Fruit fly (Drosophila melanogaster) whole organism, larva: ENCODE measurements around the gene rictor.

Experiments
- noc ChIP-seq: fragments of 200-800 bp; sonication (Bioruptor generic); optimal IDR thresholded peaks from 3 replicates; lab custom pipeline; 2019; ENCODE audit warnings: missing biosample characterization, mild to moderate bottlenecking, missing genetic modification characterization, moderate library complexity

Gene rictor

DNA sequence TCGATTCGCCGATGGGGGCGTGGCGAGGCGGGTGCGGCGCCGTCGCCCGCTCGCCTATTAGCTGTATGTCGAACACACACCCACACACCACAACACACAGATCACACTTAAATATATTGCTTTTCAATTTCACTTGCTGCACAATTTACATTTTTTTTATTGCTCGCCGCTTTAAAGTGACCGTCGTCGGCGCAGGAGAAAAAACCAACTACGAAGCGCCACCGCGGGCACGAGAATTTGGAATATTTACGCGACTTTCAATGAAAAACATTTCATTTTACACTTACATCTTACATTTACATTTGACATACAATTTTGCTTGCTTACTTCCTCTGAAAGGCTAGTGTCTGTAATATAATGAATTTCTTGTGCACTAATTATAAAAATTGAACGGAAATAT, at the start of gene rictor:
Gene rictor, minus strand, starts transcription at position 170 of the 400 bp plus-strand sequence.
- TF ChIP-seq noc: no peak

- no peak for TF ChIP-seq noc
Measured at dm6 chrX:19309648-19310047, 48.6 kb upstream of the rictor start.

dm6 chrX:19307810-19308456, 46.9 kb upstream of the rictor start, which contains the start of gene CG8051:
CG8051 (minus strand) TSS chrX:19307925.
- peak; percentile 67 for TF ChIP-seq noc

dm6 chrX:19306531-19306930, 45.5 kb upstream of the rictor start:
- peak; percentile 52 for TF ChIP-seq noc

dm6 chrX:19305172-19305571, 44.1 kb upstream of the rictor start:
- no peak for TF ChIP-seq noc

DNA sequence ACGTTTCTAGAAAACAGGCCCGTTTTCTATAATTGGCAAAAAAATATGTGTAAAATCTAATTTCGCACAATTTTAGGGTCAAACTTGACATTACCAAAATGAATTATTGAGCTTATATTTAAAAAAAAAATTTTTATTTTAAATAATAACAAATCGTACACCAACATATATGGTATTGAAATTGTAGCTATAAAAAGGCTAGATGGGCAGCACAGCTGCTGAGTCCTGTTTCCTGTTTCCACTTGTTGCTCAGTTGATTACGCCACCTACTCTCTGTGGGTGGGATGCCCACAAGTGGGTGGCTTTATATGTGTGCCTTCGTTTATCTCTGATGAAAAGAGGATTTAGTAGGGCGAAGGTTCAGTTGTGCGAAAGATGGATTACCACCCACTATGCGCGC, 38.3 kb upstream of the rictor start:
- no peak for TF ChIP-seq noc

DNA sequence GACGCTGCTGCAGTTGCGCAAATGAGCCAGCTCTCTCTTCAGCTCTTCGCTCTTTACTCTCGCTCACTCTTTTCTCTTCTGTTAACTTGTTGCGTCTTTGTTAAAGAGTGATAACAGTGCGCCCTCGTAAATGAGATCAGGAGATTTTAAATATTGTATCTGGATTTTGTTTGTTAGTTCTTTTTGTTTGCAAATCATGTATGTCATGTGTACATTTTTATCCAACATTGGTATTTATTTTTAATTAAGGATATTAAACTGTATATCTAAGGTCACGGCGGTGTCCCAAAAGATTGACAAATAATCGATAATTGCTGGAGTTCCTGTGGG, 37.7 kb upstream of the rictor start:
- no peak for TF ChIP-seq noc

DNA sequence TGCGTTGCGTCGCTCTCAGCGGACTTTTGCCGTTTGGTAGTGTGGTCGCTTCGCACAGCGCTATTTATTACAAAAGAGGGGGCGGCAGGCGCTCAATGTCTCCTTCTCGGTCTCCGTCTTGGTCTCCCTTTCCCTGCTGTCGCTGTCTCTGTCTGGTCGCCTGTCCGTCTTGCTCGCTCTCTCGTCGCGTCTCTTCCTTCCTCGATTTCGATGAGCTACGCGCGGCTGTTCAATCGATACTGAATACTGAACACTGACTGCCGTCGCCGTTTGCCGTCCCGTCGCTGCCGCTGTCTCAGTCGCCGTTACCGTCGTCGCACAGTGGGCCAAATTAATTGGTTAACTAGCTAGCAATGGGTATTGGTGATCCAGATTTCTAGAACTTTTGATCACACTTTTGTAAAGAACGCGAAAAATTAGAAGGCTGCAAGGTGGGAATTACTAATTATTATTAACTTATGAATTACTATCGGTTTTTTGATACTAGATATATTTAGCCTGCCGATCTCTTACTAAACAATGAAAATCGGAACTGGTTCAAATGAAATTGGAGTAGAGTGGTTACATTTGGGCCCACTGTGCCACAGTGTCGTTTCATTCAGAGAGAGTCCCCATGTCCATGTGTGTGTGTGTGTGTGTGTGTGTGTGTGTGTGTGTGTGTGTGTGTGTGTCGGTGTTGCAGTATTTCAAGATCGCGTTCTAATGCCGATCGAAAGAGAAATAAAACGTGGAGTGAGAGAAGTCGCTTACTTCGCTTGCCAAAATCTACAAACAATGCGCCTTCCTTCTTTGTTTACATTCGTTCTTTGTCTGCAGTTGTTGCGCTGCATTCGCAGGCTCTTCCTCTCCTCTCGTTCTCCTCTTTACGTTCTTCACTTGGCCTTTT, 37.1 kb upstream of the rictor start, which contains the start of gene CG8034:
Gene CG8034, minus strand, starts transcription at position 264 of the 886 bp plus-strand sequence.
- peak; percentile 97 for TF ChIP-seq noc

dm6 chrX:19295831-19296423, 34.9 kb upstream of the rictor start:
- TF ChIP-seq noc: no peak

- TF ChIP-seq noc: no peak
Measured at dm6 chrX:19294953-19295352, 33.9 kb upstream of the rictor start.

- peak; percentile 29 for TF ChIP-seq noc
Measured at dm6 chrX:19294030-19294429, 33.0 kb upstream of the rictor start.

- no peak for TF ChIP-seq noc
Measured at dm6 chrX:19293320-19293719, 32.3 kb upstream of the rictor start.

DNA sequence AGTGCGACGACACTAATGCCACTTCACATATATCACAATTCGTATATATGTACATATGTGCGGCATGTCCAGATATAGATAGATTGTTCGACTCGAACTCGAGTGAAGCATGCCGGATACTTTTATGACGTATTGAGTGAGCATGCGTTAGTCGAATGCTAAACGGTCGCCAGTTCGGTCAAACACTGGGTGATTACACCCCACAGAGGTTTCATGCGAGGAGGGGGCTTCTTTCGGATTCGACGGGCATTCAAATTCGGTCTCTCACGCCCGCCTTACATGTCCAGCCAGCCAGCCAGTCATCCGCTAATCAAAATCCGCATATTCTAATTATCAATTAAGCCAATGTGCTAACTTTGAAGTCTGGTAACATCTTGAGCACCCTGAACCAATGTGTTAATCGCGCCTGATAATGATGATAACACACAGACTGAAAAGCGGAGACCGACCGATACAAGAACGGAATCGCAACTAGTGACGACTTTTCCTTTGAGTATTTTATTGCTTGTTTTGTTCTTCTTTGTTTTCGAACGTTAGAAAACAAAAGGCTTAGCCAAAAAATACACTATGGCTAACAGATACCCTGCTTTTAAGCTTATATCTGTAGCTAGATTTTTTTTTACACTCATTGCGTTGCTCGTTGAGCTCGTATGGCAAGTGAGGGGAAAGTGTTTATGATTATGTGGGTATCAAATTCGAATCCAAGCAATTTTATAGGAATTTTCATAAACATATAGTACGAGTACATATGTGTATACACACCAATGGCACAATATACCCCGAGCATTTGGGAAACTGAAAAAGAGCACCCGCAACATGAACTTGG, 31.0 kb upstream of the rictor start:
- TF ChIP-seq noc: peak; percentile 76

DNA sequence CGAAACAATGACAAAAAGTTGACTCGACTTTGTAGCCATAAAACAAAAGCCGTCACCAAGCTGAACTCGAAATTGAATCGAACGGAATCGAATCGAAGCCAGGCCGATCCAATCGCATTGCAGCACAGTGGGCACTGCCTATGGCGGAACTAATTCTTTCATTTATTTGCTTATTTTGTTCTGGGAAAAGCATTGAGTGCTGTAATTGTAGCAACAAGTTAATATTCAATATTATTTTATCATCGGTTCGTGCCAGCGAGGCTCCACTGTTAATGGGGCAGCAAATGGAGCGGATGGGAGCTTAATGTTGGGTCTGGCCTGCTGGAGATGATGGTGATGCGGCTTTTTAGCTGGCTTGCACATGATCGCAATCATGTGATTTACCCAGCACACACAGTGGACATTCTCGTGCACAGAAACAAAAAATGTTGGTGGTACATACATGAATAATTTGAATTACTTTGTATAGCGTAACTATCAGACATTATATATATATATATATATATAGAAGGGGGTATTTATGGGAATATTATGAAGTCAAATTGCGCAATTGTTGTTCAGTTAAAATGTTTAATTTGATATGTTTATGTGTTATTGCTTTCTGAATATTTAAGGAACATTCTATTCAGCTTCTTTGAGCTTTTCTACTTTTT, 28.4 kb upstream of the rictor start:
- peak; percentile 62 for TF ChIP-seq noc

dm6 chrX:19287784-19288183, 26.7 kb upstream of the rictor start:
- no peak for TF ChIP-seq noc

dm6 chrX:19286235-19286634, 25.2 kb upstream of the rictor start:
- TF ChIP-seq noc: peak; percentile 3
